Worm (Caenorhabditis elegans): ENCODE results near the gene moa-2.

Gene moa-2

DNA sequence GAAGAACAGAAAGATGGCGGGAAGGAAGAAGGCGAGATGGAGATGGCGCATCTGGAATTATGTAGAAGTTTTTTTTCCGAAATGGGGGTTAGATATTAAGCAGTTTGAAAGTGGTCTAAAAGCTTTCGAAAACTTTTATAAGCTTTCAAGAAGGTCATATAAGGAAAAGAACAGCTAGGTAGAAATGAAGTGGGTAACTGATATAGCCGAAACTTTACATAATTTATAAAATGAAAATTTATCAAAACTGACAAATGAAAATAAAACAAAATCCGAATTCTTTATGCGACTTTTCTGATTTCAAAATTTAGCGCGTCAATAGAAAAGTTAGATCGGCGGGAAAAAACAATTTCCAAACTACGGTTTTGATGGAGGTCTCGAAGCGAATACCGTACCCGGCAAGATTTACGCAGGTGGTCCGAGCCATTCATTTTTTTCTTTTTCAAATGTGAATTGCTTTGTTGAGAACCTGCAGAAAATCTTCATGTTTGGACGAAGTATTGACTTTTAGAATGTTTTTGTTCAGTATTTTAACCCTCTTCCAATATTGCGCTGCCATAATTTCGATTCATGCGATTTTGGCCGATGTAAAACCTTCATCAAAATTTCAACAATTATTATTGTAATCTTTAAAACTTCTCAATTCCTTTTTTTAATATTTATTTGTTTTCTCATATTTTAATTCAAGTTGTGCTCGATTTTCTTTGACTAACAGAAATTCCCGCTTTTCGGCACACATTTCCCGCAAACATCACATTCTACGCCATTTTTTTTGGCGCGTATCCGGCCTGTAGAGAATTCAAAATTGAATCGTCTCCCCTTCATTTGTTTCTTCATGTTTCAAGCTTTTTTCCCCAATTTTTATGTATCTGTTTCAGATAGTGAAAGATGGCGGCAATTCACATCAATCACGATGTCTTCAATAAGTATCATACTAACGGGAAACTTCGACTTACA is 34.9 kb downstream of the moa-2 start, which contains the start of the genes F18A1.7 and rpa-1 (continued):
- TF ChIP-seq lag-1 (GFP tag; IDR thresholded peaks at IDR 0.05) (no peak), unc-130 (GFP tag; optimal IDR thresholded peaks at IDR 0.05) (peak; percentile 87), lsl-1 (GFP tag; optimal IDR thresholded peaks at IDR 0.05) (peak; percentile 98), lir-1 (GFP tag; conservative IDR thresholded peaks at IDR 0.05) (no peak), T07F8.4 (tag; optimal IDR thresholded peaks at IDR 0.05) (no peak), nhr-179 (tag; optimal IDR thresholded peaks at IDR 0.05) (no peak), F57C9.4 (tag; optimal IDR thresholded peaks at IDR 0.05) (no peak), snpc-4 (GFP tag; optimal IDR thresholded peaks at IDR 0.05) (peak; percentile 5), snpc-4 (tag; optimal IDR thresholded peaks at IDR 0.05) (peak in 1 of 4 experiments; percentile 41), Y53G8AR.9 (GFP tag; conservative IDR thresholded peaks at IDR 0.05) (peak; percentile 67), nhr-27 (tag; optimal IDR thresholded peaks at IDR 0.05) (no peak), ztf-25 (GFP tag; IDR thresholded peaks at IDR 0.05) (no peak), F49E8.2 (tag; optimal IDR thresholded peaks at IDR 0.05; ENCODE audit: insufficient read depth) (peak; percentile 79), lin-26 (GFP tag; IDR thresholded peaks at IDR 0.05) (no peak), F33H1.4 (GFP tag; IDR thresholded peaks at IDR 0.05) (peak; percentile 97), pha-4 (tag; optimal IDR thresholded peaks at IDR 0.05) (no peak), mcd-1 (GFP tag; IDR thresholded peaks at IDR 0.05) (peak; percentile 48), aptf-2 (GFP tag; conservative IDR thresholded peaks at IDR 0.05) (no peak), F39B2.1 (GFP tag; IDR thresholded peaks at IDR 0.05) (no peak), snpc-3.4 (tag; optimal IDR thresholded peaks at IDR 0.05) (peak; percentile 79), zfh-2 (GFP tag; conservative IDR thresholded peaks at IDR 0.05) (no peak), Y95B8A.8 (GFP tag; IDR thresholded peaks at IDR 0.05) (0 out of 2 replicates have a peak, but pooled peaks have one; percentile 66), tbp1 (GFP tag; optimal IDR thresholded peaks at IDR 0.05) (peak; percentile 33), nfya-1 (tag; optimal IDR thresholded peaks at IDR 0.05; ENCODE audit: borderline replicate concordance, insufficient read depth) (no peak), ZK185.1 (tag; optimal IDR thresholded peaks at IDR 0.05; ENCODE audit: poor library complexity, severe bottlenecking) (no peak), ekl-4 (GFP tag; IDR thresholded peaks at IDR 0.05) (peak; percentile 76), lin-54 (GFP tag; optimal IDR thresholded peaks at IDR 0.05) (peak; percentile 85), hlh-12 (tag; optimal IDR thresholded peaks at IDR 0.05) (no peak), rcor-1 (GFP tag; IDR thresholded peaks at IDR 0.05) (peak; percentile 92), tlf-1 (GFP tag; optimal IDR thresholded peaks at IDR 0.05) (peak; percentile 79), nhr-80 (tag; optimal IDR thresholded peaks at IDR 0.05) (no peak), athp-1 (tag; optimal IDR thresholded peaks at IDR 0.05) (peak; percentile 16), pbrm-1 (GFP tag; IDR thresholded peaks at IDR 0.05) (peak; percentile 43; the same call in 1 of the 2 replicates), atf-7 (tag; optimal IDR thresholded peaks at IDR 0.05) (no peak), zim-3 (tag; optimal IDR thresholded peaks at IDR 0.05) (no peak), lsy-27 (tag; optimal IDR thresholded peaks at IDR 0.05; ENCODE audit: borderline replicate concordance, insufficient read depth) (no peak), hmg-1.2 (GFP tag; IDR thresholded peaks at IDR 0.05) (peak; percentile 57; the same call in 1 of the 2 replicates), ceh-27 (GFP tag; optimal IDR thresholded peaks at IDR 0.05) (no peak), fkh-3 (tag; optimal IDR thresholded peaks at IDR 0.05) (no peak), efl-1 (GFP tag; optimal IDR thresholded peaks at IDR 0.05) (peak; percentile 97), ceh-91 (GFP tag; IDR thresholded peaks at IDR 0.05) (peak; percentile 96), lin-35 (GFP tag; optimal IDR thresholded peaks at IDR 0.05) (peak in 1 of 3 experiments; percentile 81), madf-6 (GFP tag; IDR thresholded peaks at IDR 0.05) (peak; percentile 98), madf-8 (GFP tag; conservative IDR thresholded peaks at IDR 0.05) (peak; percentile 94), rec-8 (tag; optimal IDR thresholded peaks at IDR 0.05) (no peak), aptf-3 (GFP tag; IDR thresholded peaks at IDR 0.05) (no peak)
